Fruit fly (Drosophila melanogaster): ENCODE measurements around the gene CG6996.
A peak's percentile ranks its signal among the peaks of the same experiment; 100 is the strongest.

CG6996 gene

DNA sequence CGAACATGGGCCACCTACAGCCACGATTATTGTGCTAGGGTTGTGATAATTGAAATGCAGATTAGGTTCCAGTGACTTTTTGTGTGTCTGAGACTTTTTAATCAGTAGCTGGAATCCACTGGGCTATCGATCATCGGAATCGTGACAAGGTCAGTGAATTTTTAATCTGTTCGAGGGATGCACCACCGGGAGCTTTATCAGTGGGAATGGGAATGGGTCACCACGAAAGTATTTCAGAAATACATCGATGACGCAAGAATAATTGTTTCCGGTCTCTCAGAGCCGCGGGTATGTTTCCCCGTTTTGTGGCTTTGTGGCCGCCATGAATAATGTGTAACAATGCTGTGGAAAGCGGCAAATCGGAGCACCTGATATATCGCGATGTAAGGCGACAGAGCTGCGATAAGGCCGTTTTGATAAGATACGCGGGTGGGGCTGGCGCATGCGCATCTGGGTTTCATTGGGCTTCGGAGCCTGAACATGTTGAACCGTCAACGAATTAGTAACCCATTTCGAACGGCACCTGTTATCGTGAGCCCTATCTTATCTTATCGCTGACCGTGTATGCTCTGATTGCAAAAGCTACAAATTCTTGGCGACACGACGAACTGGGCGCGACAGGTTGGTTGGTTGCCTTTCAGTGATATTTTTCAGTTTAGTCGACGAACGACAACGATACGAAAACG lies 19.3 kb upstream of the CG6996 start, which contains the start of gene Ssk:
Gene Ssk (plus strand): TSS at position 638 of the 686 bp plus-strand sequence.
- TF ChIP-seq dmrt99B (tag; optimal IDR thresholded peaks at IDR 0.05) (no peak), CG5180 (GFP tag; optimal IDR thresholded peaks at IDR 0.05) (peak; percentile 7), CG4328 (GFP tag; optimal IDR thresholded peaks at IDR 0.05) (no peak), Atf6 (GFP tag; IDR thresholded peaks at IDR 0.05) (peak; percentile 73; the same call in 1 of the 2 replicates), prd (optimal IDR thresholded peaks at IDR 0.05) (no peak), prd (GFP tag; IDR thresholded peaks at IDR 0.05) (no peak), CG7963 (GFP tag; IDR thresholded peaks at IDR 0.05; ENCODE audit: partially characterized antibody) (no peak), CG12744 (GFP tag; optimal IDR thresholded peaks at IDR 0.05) (no peak), HLH4C (GFP tag; IDR thresholded peaks at IDR 0.05; ENCODE audit: partially characterized antibody) (0 out of 3 replicates have a peak, but pooled peaks have one; percentile 13), Oli (tag; optimal IDR thresholded peaks at IDR 0.05) (no peak), CG13296 (GFP tag; optimal IDR thresholded peaks at IDR 0.05) (no peak), Sry-β (GFP tag; optimal IDR thresholded peaks at IDR 0.05) (no peak), CG4820 (GFP tag; optimal IDR thresholded peaks at IDR 0.05) (no peak), gro (GFP tag; optimal IDR thresholded peaks at IDR 0.05) (peak; percentile 43), Deaf1 (tag; optimal IDR thresholded peaks at IDR 0.05) (peak; percentile 60), klu (GFP tag; IDR thresholded peaks at IDR 0.05) (no peak), cwo (GFP tag; optimal IDR thresholded peaks at IDR 0.05) (peak; percentile 11), tll (GFP tag; optimal IDR thresholded peaks at IDR 0.05) (no peak), CG4617 (GFP tag; optimal IDR thresholded peaks at IDR 0.05; ENCODE audit: borderline replicate concordance) (no peak), CG8765 (GFP tag; IDR thresholded peaks at IDR 0.05) (peak; percentile 35; the same call in 1 of the 2 replicates), Mad (GFP tag; optimal IDR thresholded peaks at IDR 0.05) (no peak), chinmo (GFP tag; IDR thresholded peaks at IDR 0.05; ENCODE audit: partially characterized antibody) (no peak; the same call in 3 of the 4 replicates), CG17568 (GFP tag; optimal IDR thresholded peaks at IDR 0.05) (no peak), CrebB (tag; optimal IDR thresholded peaks at IDR 0.05) (peak; percentile 47), aop (GFP tag; IDR thresholded peaks at IDR 0.05) (peak; percentile 12; the same call in 1 of the 2 replicates), vfl (GFP tag; optimal IDR thresholded peaks at IDR 0.05) (no peak), sc (optimal IDR thresholded peaks at IDR 0.05) (no peak), sc (GFP tag; optimal IDR thresholded peaks at IDR 0.05) (no peak), NFAT (GFP tag; IDR thresholded peaks at IDR 0.05) (no peak), so (GFP tag; IDR thresholded peaks at IDR 0.05) (peak; percentile 36; the same call in 1 of the 3 replicates), pfk (GFP tag; optimal IDR thresholded peaks at IDR 0.05) (no peak), D19A (tag; optimal IDR thresholded peaks at IDR 0.05) (no peak), exex (tag; optimal IDR thresholded peaks at IDR 0.05) (peak; percentile 90), BtbVII (GFP tag; optimal IDR thresholded peaks at IDR 0.05) (peak; percentile 49), CG8924 (tag; optimal IDR thresholded peaks at IDR 0.05) (no peak), NfI (GFP tag; optimal IDR thresholded peaks at IDR 0.05) (no peak), ato (GFP tag; IDR thresholded peaks at IDR 0.05; ENCODE audit: partially characterized antibody) (no peak), slou (GFP tag; optimal IDR thresholded peaks at IDR 0.05) (no peak), CG10147 (GFP tag; optimal IDR thresholded peaks at IDR 0.05) (peak; percentile 12), Ets65A (GFP tag) (peak; percentile 16), row (GFP tag; IDR thresholded peaks at IDR 0.05) (no peak), kah (GFP tag; optimal IDR thresholded peaks at IDR 0.05) (no peak), CG10543 (GFP tag; optimal IDR thresholded peaks at IDR 0.05) (peak; percentile 90), gsb (GFP tag; IDR thresholded peaks at IDR 0.05) (peak; percentile 30; the same call in 1 of the 2 replicates), NC2β (GFP tag; optimal IDR thresholded peaks at IDR 0.05) (no peak), schlank (tag; optimal IDR thresholded peaks at IDR 0.05) (no peak), cad (GFP tag; optimal IDR thresholded peaks at IDR 0.05) (no peak), B-H2 (GFP tag; optimal IDR thresholded peaks at IDR 0.05) (peak; percentile 40), CG18599 (GFP tag; optimal IDR thresholded peaks at IDR 0.05) (peak; percentile 34)

Measured in whole organism, embryonic.